Fruit fly (Drosophila melanogaster) whole organism, embryonic: ENCODE measurements around the gene CG34265.

ENCODE experiments used
- C15 ChIP-seq: fragments of 200-800 bp; sonication (Bioruptor generic); IDR thresholded peaks from 3 replicates; pipeline ENCODE4 v1.3.6; 2022; ENCODE audit warnings: missing biosample characterization, missing genetic modification characterization
- CG10267 ChIP-seq: fragments of 200-800 bp; sonication (Bioruptor generic); optimal IDR thresholded peaks from 2 replicates; lab custom pipeline; 2018; ENCODE audit warnings: missing biosample characterization, mild to moderate bottlenecking, missing genetic modification characterization, moderate library complexity
- CG11398 ChIP-seq: fragments of 200-800 bp; sonication (Bioruptor generic); optimal IDR thresholded peaks from 2 replicates; lab custom pipeline; 2016; ENCODE audit warnings: missing biosample characterization, missing genetic modification characterization
- CG1832 ChIP-seq: fragments of 200-800 bp; sonication (Bioruptor generic); optimal IDR thresholded peaks from 2 replicates; lab custom pipeline; 2017; ENCODE audit warnings: missing biosample characterization, mild to moderate bottlenecking, missing genetic modification characterization, inconsistent platforms
- CG34224 ChIP-seq: fragments of 200-800 bp; sonication (Bioruptor generic); IDR thresholded peaks from 3 replicates; pipeline ENCODE4 v1.3.6; 2022; ENCODE audit warnings: missing biosample characterization, missing genetic modification characterization; ENCODE audit not compliant: partially characterized antibody
- CG6813 ChIP-seq: fragments of 200-800 bp; sonication (Bioruptor generic); optimal IDR thresholded peaks from 2 replicates; lab custom pipeline; 2017; ENCODE audit warnings: missing biosample characterization, missing genetic modification characterization, mild to moderate bottlenecking, moderate library complexity, missing genetic modification reagents
- CG7556 ChIP-seq: fragments of 200-800 bp; sonication (Bioruptor generic); optimal IDR thresholded peaks from 2 replicates; lab custom pipeline; 2017; ENCODE audit warnings: missing biosample characterization, mild to moderate bottlenecking, missing genetic modification characterization
- CG7839 ChIP-seq: fragments of 200-800 bp; sonication (Bioruptor generic); optimal IDR thresholded peaks from 3 replicates; lab custom pipeline; 2018; ENCODE audit warnings: missing biosample characterization, mild to moderate bottlenecking, missing genetic modification characterization, moderate library complexity
- CG7987 ChIP-seq: fragments of 200-800 bp; sonication (Bioruptor generic); optimal IDR thresholded peaks from 2 replicates; lab custom pipeline; 2018; ENCODE audit warnings: missing biosample characterization, mild to moderate bottlenecking, missing genetic modification characterization, moderate library complexity
- CG9727 ChIP-seq: fragments of 200-800 bp; sonication (Bioruptor generic); optimal IDR thresholded peaks from 3 replicates; lab custom pipeline; 2017; ENCODE audit warnings: missing biosample characterization, mild to moderate bottlenecking, missing genetic modification characterization
- D19A ChIP-seq: fragments of 200-800 bp; optimal IDR thresholded peaks from 3 replicates; lab custom pipeline; 2019; ENCODE audit warnings: missing biosample characterization, mild to moderate bottlenecking, missing genetic modification characterization, moderate library complexity
- Drgx ChIP-seq: fragments of 200-800 bp; sonication (Bioruptor generic); IDR thresholded peaks from 2 replicates; pipeline ENCODE4 v1.3.6; 2022; ENCODE audit warnings: missing biosample characterization, missing genetic modification characterization
- Ets65A ChIP-seq: fragments of 200-800 bp; sonication (Bioruptor generic); peaks from one replicate; lab custom pipeline; 2016; ENCODE audit warnings: missing biosample characterization, missing genetic modification characterization
- HLH4C ChIP-seq: fragments of 200-800 bp; sonication (Bioruptor generic); IDR thresholded peaks from 3 replicates; pipeline ENCODE4 v1.3.6; 2022; ENCODE audit warnings: missing biosample characterization, missing genetic modification characterization; ENCODE audit not compliant: partially characterized antibody
- HLH54F ChIP-seq: fragments of 200-800 bp; sonication (Bioruptor generic); optimal IDR thresholded peaks from 3 replicates; lab custom pipeline; 2016; ENCODE audit warnings: missing biosample characterization, missing genetic modification characterization
- Hr39 ChIP-seq: fragments of >200 bp; optimal IDR thresholded peaks from 2 replicates; lab custom pipeline; 2017
- Med ChIP-seq: fragments of 200-800 bp; sonication (Bioruptor generic); peaks from one replicate; lab custom pipeline; 2016; ENCODE audit warnings: missing biosample characterization, missing genetic modification characterization, mild to moderate bottlenecking, inconsistent platforms, moderate library complexity
- Nf-YC ChIP-seq: fragments of 200-800 bp; optimal IDR thresholded peaks from 3 replicates; lab custom pipeline; 2019; ENCODE audit warnings: missing biosample characterization, mild to moderate bottlenecking, missing genetic modification characterization, moderate library complexity
- Optix ChIP-seq: fragments of 200-800 bp; sonication (Bioruptor generic); IDR thresholded peaks from 3 replicates; pipeline ENCODE4 v1.3.6; 2022; ENCODE audit warnings: missing biosample characterization, missing genetic modification characterization
- Rx ChIP-seq: fragments of 200-800 bp; sonication (Bioruptor generic); IDR thresholded peaks from 2 replicates; pipeline ENCODE4 v1.3.6; 2022; ENCODE audit warnings: missing biosample characterization, missing genetic modification characterization
- Side ChIP-seq: fragments of 200-800 bp; sonication (Bioruptor generic); optimal IDR thresholded peaks from 2 replicates; lab custom pipeline; 2016; ENCODE audit warnings: missing biosample characterization, missing genetic modification characterization
- Taf1 ChIP-seq: fragments of 200-800 bp; sonication (Bioruptor generic); IDR thresholded peaks from 2 replicates; pipeline ENCODE4 v1.3.6; 2022; ENCODE audit warnings: missing biosample characterization, missing genetic modification characterization
- Trl ChIP-seq, 3 experiments: fragments of >200 bp in 2 of 3; fragments of 200-800 bp in 1 of 3; sonication (Bioruptor generic) in 1 of 3; optimal IDR thresholded peaks; 2 replicates in 1 of 3; 3 replicates in 2 of 3; lab custom pipeline; 2016 to 2017; ENCODE audit warnings: missing biosample characterization in 1 of 3, missing genetic modification characterization in 1 of 3
- aop ChIP-seq: fragments of 200-800 bp; sonication (Bioruptor generic); IDR thresholded peaks from 2 replicates; pipeline ENCODE4 v1.3.6; 2022; ENCODE audit warnings: missing biosample characterization, missing genetic modification characterization
- az2 ChIP-seq: fragments of 200-800 bp; sonication (Bioruptor generic); optimal IDR thresholded peaks from 3 replicates; lab custom pipeline; 2016; ENCODE audit warnings: missing biosample characterization, missing genetic modification characterization
- bsh ChIP-seq, 2 experiments: fragments of 200-800 bp; sonication (Bioruptor generic); optimal IDR thresholded peaks; 2 replicates each; lab custom pipeline; 2017 to 2018; ENCODE audit warnings: mild to moderate bottlenecking in 2 of 2, missing biosample characterization in 2 of 2, missing genetic modification characterization in 2 of 2, moderate library complexity in 1 of 2
- cad ChIP-seq: fragments of >200 bp; optimal IDR thresholded peaks from 2 replicates; lab custom pipeline; 2017; ENCODE audit warnings: missing biosample characterization, missing genetic modification characterization
- chinmo ChIP-seq: fragments of 200-800 bp; sonication (Bioruptor generic); IDR thresholded peaks from 4 replicates; pipeline ENCODE4 v1.3.6; 2022; ENCODE audit warnings: missing biosample characterization, missing genetic modification characterization; ENCODE audit not compliant: partially characterized antibody
- corto ChIP-seq: fragments of 200-800 bp; sonication (Bioruptor generic); optimal IDR thresholded peaks from 2 replicates; lab custom pipeline; 2016; ENCODE audit warnings: missing biosample characterization, mild to moderate bottlenecking, missing genetic modification characterization, moderate library complexity
- crol ChIP-seq: fragments of 200-800 bp; sonication (Bioruptor generic); IDR thresholded peaks from 2 replicates; pipeline ENCODE4 v1.3.6; 2022; ENCODE audit warnings: missing biosample characterization, missing genetic modification characterization
- kah ChIP-seq: fragments of 200-800 bp; sonication (Bioruptor generic); optimal IDR thresholded peaks from 2 replicates; lab custom pipeline; 2018; ENCODE audit warnings: missing biosample characterization, mild to moderate bottlenecking, missing genetic modification characterization
- lbe ChIP-seq: fragments of 200-800 bp; sonication (Bioruptor generic); optimal IDR thresholded peaks from 2 replicates; lab custom pipeline; 2016; ENCODE audit warnings: missing biosample characterization, mild to moderate bottlenecking, missing genetic modification characterization
- nom ChIP-seq: fragments of 200-800 bp; sonication (Bioruptor generic); optimal IDR thresholded peaks from 2 replicates; lab custom pipeline; 2017; ENCODE audit warnings: missing biosample characterization, missing genetic modification characterization, mild to moderate bottlenecking, moderate library complexity, missing genetic modification reagents
- ranshi ChIP-seq: fragments of 200-800 bp; sonication (Bioruptor generic); IDR thresholded peaks from 2 replicates; pipeline ENCODE4 v1.3.6; 2022; ENCODE audit warnings: missing biosample characterization, missing genetic modification characterization
- schlank ChIP-seq: fragments of 200-800 bp; sonication (Bioruptor generic); optimal IDR thresholded peaks from 2 replicates; lab custom pipeline; 2018; ENCODE audit warnings: missing biosample characterization, mild to moderate bottlenecking, missing genetic modification characterization
- sens ChIP-seq: fragments of 200-800 bp; sonication (Bioruptor generic); peaks from one replicate; lab custom pipeline; 2016; ENCODE audit warnings: missing biosample characterization, missing genetic modification characterization
- slou ChIP-seq: fragments of 200-800 bp; sonication (Bioruptor generic); optimal IDR thresholded peaks from 3 replicates; lab custom pipeline; 2016; ENCODE audit warnings: missing biosample characterization, missing genetic modification characterization
- vnd ChIP-seq: fragments of 200-800 bp; sonication (Bioruptor generic); IDR thresholded peaks from 3 replicates; pipeline ENCODE4 v1.3.6; 2022; ENCODE audit warnings: missing biosample characterization, missing genetic modification characterization; ENCODE audit not compliant: partially characterized antibody
- zfh2 ChIP-seq: fragments of 200-800 bp; sonication (Bioruptor generic); optimal IDR thresholded peaks from 2 replicates; lab custom pipeline; 2016; ENCODE audit warnings: missing biosample characterization, missing genetic modification characterization

Gene CG34265

DNA sequence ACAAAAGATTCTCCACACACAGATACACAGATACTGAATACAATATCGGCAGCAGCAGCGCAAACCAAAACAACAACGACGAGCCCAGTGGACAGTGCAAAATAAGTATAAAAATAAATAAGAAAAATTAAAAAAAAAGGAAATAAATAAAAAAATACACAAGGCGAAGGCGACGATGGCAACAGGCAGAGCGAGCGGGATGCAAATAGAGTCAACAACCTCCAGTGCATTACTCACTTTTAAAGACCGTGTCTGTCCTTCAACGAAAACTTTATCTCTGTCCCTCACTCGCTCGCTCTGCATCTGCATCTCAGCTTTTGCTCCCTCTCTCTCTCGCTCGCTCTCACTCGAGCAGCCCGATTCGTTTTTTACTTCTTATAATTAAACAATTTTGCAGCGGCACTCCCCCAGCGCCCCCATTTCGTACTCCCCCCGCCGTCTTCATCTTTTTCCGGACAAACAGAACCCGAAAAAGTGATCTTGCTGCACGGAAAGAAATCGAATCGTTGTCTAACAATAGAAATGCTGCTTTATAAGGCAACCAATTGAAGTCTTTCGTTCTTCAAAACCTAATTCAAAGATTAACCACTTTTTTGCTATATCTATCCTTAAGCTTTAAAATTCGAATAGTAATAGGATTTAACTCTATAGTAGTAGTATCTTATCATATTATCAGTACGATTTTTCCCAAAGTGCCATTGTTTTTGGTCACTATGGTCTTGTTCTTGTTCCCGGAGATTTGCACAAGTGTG lies 21.7 kb upstream of the CG34265 start:
- TF ChIP-seq CG7987 (GFP tag; lab: Kevin White, UChicago) (no peak), HLH4C (GFP tag; lab: Robert Waterston, UW) (no peak), cad (GFP tag; lab: Kevin White, UChicago) (no peak), HLH54F (no peak), Med (GFP tag; lab: Kevin White, UChicago) (peak; percentile 29), aop (GFP tag; lab: Robert Waterston, UW) (no peak), schlank (no peak), D19A (tag; lab: Kevin White, UChicago) (no peak), slou (no peak), CG34224 (GFP tag; lab: Robert Waterston, UW) (no peak), Nf-YC (tag; lab: Kevin White, UChicago) (no peak), bsh (GFP tag; optimal IDR thresholded peaks at IDR 0.05; lab: Kevin White, UChicago) (peak in 1 of 2 experiments; percentile 99), corto (GFP tag; lab: Kevin White, UChicago) (peak; percentile 98), Trl (optimal IDR thresholded peaks at IDR 0.05; lab: Kevin White, UChicago) (peak in 1 of 2 experiments; percentile 7), Trl (GFP tag; optimal IDR thresholded peaks at IDR 0.05; lab: Kevin White, UChicago) (no peak), crol (GFP tag; lab: Robert Waterston, UW) (peak; percentile 43; the same call in 1 of the 2 replicates), nom (peak; percentile 100), ranshi (GFP tag; lab: Robert Waterston, UW) (no peak), CG7556 (GFP tag; lab: Kevin White, UChicago) (no peak), Taf1 (no peak), lbe (GFP tag; lab: Kevin White, UChicago) (peak; percentile 94), vnd (GFP tag; lab: Robert Waterston, UW) (no peak), chinmo (GFP tag; lab: Robert Waterston, UW) (0 out of 4 replicates have a peak, but pooled peaks have one; percentile 38), Side (GFP tag; lab: Kevin White, UChicago) (no peak), Rx (GFP tag; lab: Robert Waterston, UW) (no peak), CG7839 (tag; lab: Kevin White, UChicago) (no peak), Drgx (peak; percentile 94), kah (no peak), CG6813 (GFP tag; lab: Kevin White, UChicago) (no peak), C15 (GFP tag; lab: Robert Waterston, UW) (no peak), az2 (GFP tag; lab: Kevin White, UChicago) (no peak), Hr39 (lab: Kevin White, UChicago) (no peak), Optix (GFP tag; lab: Robert Waterston, UW) (no peak), zfh2 (GFP tag; lab: Kevin White, UChicago) (no peak)

dm6 chr3L:3247130-3248065 lies 20.9 kb upstream of the CG34265 start, which contains the start of gene CG43389:
Gene CG43389 (plus strand): TSS chr3L:3248015.
- TF ChIP-seq Drgx (peak; percentile 61; the same call in 1 of the 2 replicates), sens (GFP tag; lab: Kevin White, UChicago) (peak; percentile 22), CG1832 (GFP tag; lab: Kevin White, UChicago) (peak; percentile 24), lbe (GFP tag; lab: Kevin White, UChicago) (peak; percentile 99), CG10267 (tag; lab: Kevin White, UChicago) (no peak), corto (GFP tag; lab: Kevin White, UChicago) (peak; percentile 99), bsh (GFP tag; optimal IDR thresholded peaks at IDR 0.05; lab: Kevin White, UChicago) (peak in 1 of 2 experiments; percentile 69), CG9727 (GFP tag; lab: Kevin White, UChicago) (no peak), CG11398 (no peak), Ets65A (peak; percentile 29), nom (peak; percentile 91)
